Worm (Caenorhabditis elegans) whole organism, mixed stage, embryonic: Measurements from ENCODE around the gene cki-1.

ENCODE experiments used
- elt-3 ChIP-seq: fragments of 150-350 bp; optimal IDR thresholded peaks from 2 replicates; lab custom pipeline; 2014; ENCODE audit warnings: missing biosample characterization, missing genetic modification characterization
- mep-1 ChIP-seq: fragments of 150-350 bp; optimal IDR thresholded peaks from 2 replicates; lab custom pipeline; 2017; ENCODE audit warnings: missing biosample characterization, missing genetic modification reagents, missing genetic modification characterization, inconsistent platforms
- nhr-28 ChIP-seq: fragments of 150-350 bp; optimal IDR thresholded peaks from 2 replicates; lab custom pipeline; 2014; ENCODE audit warnings: missing biosample characterization, missing genetic modification characterization

DNA sequence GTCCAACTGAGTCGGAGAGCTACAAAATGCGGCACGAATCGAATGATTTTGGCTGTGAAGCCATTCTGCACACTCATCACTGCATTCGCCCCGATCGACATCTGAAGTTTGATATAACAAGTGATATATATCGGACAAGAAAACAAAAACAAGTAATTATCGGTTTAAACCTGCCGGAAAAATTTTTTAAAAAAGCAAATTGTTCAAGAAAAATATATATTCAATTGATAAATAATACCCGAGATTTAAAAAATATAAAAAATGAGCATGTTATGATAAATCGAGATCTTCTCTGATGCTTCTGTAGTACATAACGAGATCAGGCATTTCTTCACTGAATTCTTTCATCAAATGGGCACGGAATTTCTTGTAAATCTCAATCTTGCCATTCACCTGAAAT is 42.6 kb downstream of the cki-1 start, which contains the start of gene T09A5.5:
- TF ChIP-seq nhr-28 (tag; lab: Kevin White, UChicago) (no peak), mep-1 (tag; lab: Kevin White, UChicago) (no peak), elt-3 (tag; lab: Kevin White, UChicago) (no peak)
